Worm (Caenorhabditis elegans) whole organism, early embryonic: ENCODE results near the gene F52H2.15.

Experiments
- B0310.2 ChIP-seq: sonication (generic microtip); optimal IDR thresholded peaks from 2 replicates; lab custom pipeline; 2016; ENCODE audit warnings: mild to moderate bottlenecking, missing genetic modification characterization, missing compliant biosample characterization
- F13C5.2 ChIP-seq: sonication (generic microtip); optimal IDR thresholded peaks from 2 replicates; lab custom pipeline; 2017; ENCODE audit warnings: mild to moderate bottlenecking, missing genetic modification characterization, inconsistent platforms, missing compliant biosample characterization
- aly-1 ChIP-seq: sonication (generic microtip); optimal IDR thresholded peaks from 2 replicates; lab custom pipeline; 2016; ENCODE audit warnings: missing genetic modification characterization, missing compliant biosample characterization
- ama-1 ChIP-seq: fragments of 150-350 bp; optimal IDR thresholded peaks from 2 replicates; lab custom pipeline; 2014
- ceh-13 ChIP-seq: fragments of 200-800 bp; sonication (Bioruptor generic); optimal IDR thresholded peaks from 2 replicates; lab custom pipeline; 2018; ENCODE audit warnings: mild to moderate bottlenecking, missing genetic modification characterization, missing compliant biosample characterization
- ceh-36 ChIP-seq: sonication (generic microtip); optimal IDR thresholded peaks from 2 replicates; lab custom pipeline; 2016; ENCODE audit warnings: missing genetic modification characterization, inconsistent platforms, missing compliant biosample characterization
- ets-7 ChIP-seq: sonication (generic microtip); optimal IDR thresholded peaks from 2 replicates; lab custom pipeline; 2016; ENCODE audit warnings: missing genotype, missing genetic modification characterization, missing compliant biosample characterization
- flt-1 ChIP-seq: fragments of 200-800 bp; sonication (Bioruptor generic); IDR thresholded peaks from 2 replicates; pipeline ENCODE4 v1.3.6; 2022; ENCODE audit warnings: missing genetic modification characterization, missing compliant biosample characterization
- hmbx-1 ChIP-seq: sonication (generic microtip); optimal IDR thresholded peaks from 2 replicates; lab custom pipeline; 2016; ENCODE audit warnings: mild to moderate bottlenecking, missing genetic modification characterization, missing compliant biosample characterization
- hmg-4 ChIP-seq: fragments of 200-800 bp; sonication (Bioruptor generic); optimal IDR thresholded peaks from 2 replicates; lab custom pipeline; 2018; ENCODE audit warnings: mild to moderate bottlenecking, missing genetic modification characterization, missing compliant biosample characterization
- hnd-1 ChIP-seq: sonication (generic microtip); optimal IDR thresholded peaks from 2 replicates; lab custom pipeline; 2016; ENCODE audit warnings: missing genetic modification characterization, missing compliant biosample characterization
- pes-1 ChIP-seq: fragments of 200-800 bp; sonication (Bioruptor generic); IDR thresholded peaks from 2 replicates; pipeline ENCODE4 v1.3.6; 2022; ENCODE audit warnings: missing genetic modification reagents, missing genetic modification characterization, missing compliant biosample characterization
- scrt-1 ChIP-seq: fragments of 200-800 bp; sonication (Bioruptor generic); IDR thresholded peaks from 2 replicates; pipeline ENCODE4 v1.3.6; 2022; ENCODE audit warnings: missing genetic modification characterization, missing compliant biosample characterization
- sea-1 ChIP-seq: fragments of 200-800 bp; sonication (Bioruptor generic); conservative IDR thresholded peaks from 2 replicates; pipeline ENCODE4 v1.3.6; 2022; ENCODE audit warnings: missing genetic modification characterization, missing compliant biosample characterization
- tbx-11 ChIP-seq: fragments of 200-800 bp; sonication (Bioruptor generic); IDR thresholded peaks from 2 replicates; pipeline ENCODE4 v1.3.6; 2022; ENCODE audit warnings: missing genetic modification characterization, missing compliant biosample characterization
- tbx-37 ChIP-seq: fragments of 200-800 bp; sonication (Bioruptor generic); conservative IDR thresholded peaks from 2 replicates; pipeline ENCODE4 v1.3.6; 2022; ENCODE audit warnings: missing genetic modification reagents, missing genetic modification characterization, missing compliant biosample characterization
- tra-4 ChIP-seq: sonication (generic microtip); optimal IDR thresholded peaks from 2 replicates; lab custom pipeline; 2017; ENCODE audit warnings: missing genetic modification characterization, missing compliant biosample characterization

Gene F52H2.15

DNA sequence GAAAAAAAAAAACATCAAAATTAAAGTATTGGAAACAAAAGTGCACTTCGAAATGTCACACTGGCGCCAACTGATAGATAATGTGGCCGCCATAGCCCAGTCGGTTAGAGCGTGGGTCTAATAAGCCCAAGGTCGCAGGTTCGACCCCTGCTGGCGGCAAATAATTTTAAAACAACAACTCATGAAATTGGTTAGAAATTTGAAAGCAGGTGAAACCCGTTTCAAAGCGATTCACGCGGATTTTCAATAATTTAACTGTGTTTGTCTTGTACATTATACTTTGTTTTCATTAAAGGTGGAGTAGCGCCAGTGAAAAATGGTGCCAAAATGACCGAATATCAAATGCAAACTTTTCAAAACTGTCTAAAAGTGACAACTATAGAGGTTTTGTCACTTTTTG lies 33.9 kb upstream of the F52H2.15 start:
- no peak for TF ChIP-seq hmg-4
- TF ChIP-seq flt-1 (GFP tag; lab: Robert Waterston, UW): no peak
- no peak for TF ChIP-seq ceh-13
- TF ChIP-seq tbx-37 (GFP tag; lab: Robert Waterston, UW): no peak
- TF ChIP-seq aly-1: no peak
- TF ChIP-seq pes-1 (GFP tag; lab: Robert Waterston, UW): no peak
- no peak for TF ChIP-seq hmbx-1 (tag; lab: Kevin White, UChicago)
- no peak for TF ChIP-seq tbx-11
- TF ChIP-seq scrt-1 (GFP tag; lab: Robert Waterston, UW): no peak
- no peak for TF ChIP-seq ceh-36 (tag; lab: Kevin White, UChicago)
- no peak for TF ChIP-seq B0310.2 (tag; lab: Kevin White, UChicago)
- TF ChIP-seq hnd-1 (tag; lab: Kevin White, UChicago): no peak
- TF ChIP-seq sea-1 (GFP tag; lab: Robert Waterston, UW): no peak
- no peak for TF ChIP-seq ama-1

DNA sequence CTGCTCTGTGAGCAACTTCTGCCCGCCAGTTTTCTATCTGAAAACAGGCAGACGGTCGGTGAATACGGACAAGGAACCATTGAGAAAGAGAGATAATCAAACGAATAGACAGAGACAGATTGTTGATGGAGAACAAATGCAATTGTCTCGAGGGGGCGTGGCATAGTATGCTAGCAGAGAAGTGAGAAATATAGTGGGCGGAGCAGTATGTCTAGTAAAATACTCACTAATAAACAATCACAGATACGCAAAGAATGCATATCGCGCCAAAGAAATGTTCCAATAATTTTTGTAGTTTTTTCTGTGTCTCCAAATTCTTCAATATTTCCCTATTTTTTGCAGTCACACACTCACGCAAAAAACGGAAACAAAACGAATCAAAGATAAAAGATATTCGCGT lies 32.8 kb upstream of the F52H2.15 start, which contains the start of gene tbc-12:
TSS of gene tbc-12 (minus strand) at position 101 of the 400 bp plus-strand sequence.
- no peak for TF ChIP-seq B0310.2 (tag; lab: Kevin White, UChicago)
- TF ChIP-seq ets-7 (tag; lab: Kevin White, UChicago): no peak
- TF ChIP-seq ceh-13: no peak
- TF ChIP-seq aly-1: no peak
- no peak for TF ChIP-seq hnd-1 (tag; lab: Kevin White, UChicago)
- no peak for TF ChIP-seq tra-4 (tag; lab: Kevin White, UChicago)
- TF ChIP-seq hmbx-1 (tag; lab: Kevin White, UChicago): no peak

DNA sequence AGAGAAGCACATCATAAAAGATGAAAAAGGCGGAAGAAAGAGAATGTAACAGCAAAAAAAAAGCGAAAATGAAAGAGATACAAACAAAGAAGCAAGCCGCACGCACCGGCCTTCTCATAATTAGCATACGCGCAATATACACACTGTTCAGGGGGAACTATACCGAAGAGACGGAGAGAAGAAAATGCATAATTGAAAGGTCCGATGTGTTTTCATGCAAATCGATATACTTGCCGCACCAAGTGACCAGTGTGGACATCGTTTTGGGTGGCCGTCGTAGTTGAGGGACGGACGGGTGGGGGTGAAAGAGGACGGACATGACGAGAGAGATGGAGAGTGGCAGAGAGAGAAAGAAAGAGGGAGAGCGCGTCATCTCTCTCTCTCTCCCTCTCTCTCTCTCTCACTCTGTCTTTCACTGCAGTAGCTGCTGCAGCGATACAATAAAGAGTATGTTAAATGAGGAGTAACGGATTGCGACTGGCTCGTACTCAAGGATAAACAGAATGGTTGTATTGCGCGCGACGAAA lies 28.8 kb upstream of the F52H2.15 start:
- TF ChIP-seq F13C5.2 (tag; lab: Kevin White, UChicago) (peak; percentile 64), B0310.2 (tag; lab: Kevin White, UChicago) (peak; percentile 25), ets-7 (tag; lab: Kevin White, UChicago) (peak; percentile 46), flt-1 (GFP tag; lab: Robert Waterston, UW) (no peak; the same call in 1 of the 2 replicates), aly-1 (peak; percentile 51), hmbx-1 (tag; lab: Kevin White, UChicago) (no peak), tbx-11 (no peak), hmg-4 (peak; percentile 83)

DNA sequence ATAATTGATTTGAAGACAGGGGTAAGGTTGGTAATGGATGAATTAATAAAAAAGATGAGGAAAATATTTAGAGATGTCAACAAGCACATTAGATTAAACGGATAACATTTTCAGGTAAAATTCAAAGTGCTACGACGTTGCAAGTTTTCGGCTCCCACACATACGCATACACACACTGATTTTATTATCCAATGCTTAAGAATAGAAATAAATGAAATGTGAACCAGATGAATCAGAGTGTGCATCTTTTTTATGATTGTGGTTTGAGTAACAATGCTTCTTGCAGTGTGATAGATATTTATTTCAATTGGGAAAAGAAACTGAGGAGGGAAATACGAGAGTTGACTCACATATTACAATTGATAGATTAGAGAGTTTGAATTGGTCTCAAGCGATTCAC lies 26.4 kb upstream of the F52H2.15 start:
- TF ChIP-seq hmg-4: no peak
- TF ChIP-seq B0310.2 (tag; lab: Kevin White, UChicago): no peak
- no peak for TF ChIP-seq sea-1 (GFP tag; lab: Robert Waterston, UW)
- TF ChIP-seq F13C5.2 (tag; lab: Kevin White, UChicago): no peak
- no peak for TF ChIP-seq ets-7 (tag; lab: Kevin White, UChicago)
- no peak for TF ChIP-seq tra-4 (tag; lab: Kevin White, UChicago)
- TF ChIP-seq pes-1 (GFP tag; lab: Robert Waterston, UW): no peak
- TF ChIP-seq ceh-13: no peak
- no peak for TF ChIP-seq flt-1 (GFP tag; lab: Robert Waterston, UW)
- no peak for TF ChIP-seq aly-1
- no peak for TF ChIP-seq hnd-1 (tag; lab: Kevin White, UChicago)
- no peak for TF ChIP-seq tbx-37 (GFP tag; lab: Robert Waterston, UW)
- no peak for TF ChIP-seq tbx-11
- TF ChIP-seq ceh-36 (tag; lab: Kevin White, UChicago): no peak
- TF ChIP-seq hmbx-1 (tag; lab: Kevin White, UChicago): no peak
- TF ChIP-seq ama-1: no peak
- TF ChIP-seq scrt-1 (GFP tag; lab: Robert Waterston, UW): no peak

DNA sequence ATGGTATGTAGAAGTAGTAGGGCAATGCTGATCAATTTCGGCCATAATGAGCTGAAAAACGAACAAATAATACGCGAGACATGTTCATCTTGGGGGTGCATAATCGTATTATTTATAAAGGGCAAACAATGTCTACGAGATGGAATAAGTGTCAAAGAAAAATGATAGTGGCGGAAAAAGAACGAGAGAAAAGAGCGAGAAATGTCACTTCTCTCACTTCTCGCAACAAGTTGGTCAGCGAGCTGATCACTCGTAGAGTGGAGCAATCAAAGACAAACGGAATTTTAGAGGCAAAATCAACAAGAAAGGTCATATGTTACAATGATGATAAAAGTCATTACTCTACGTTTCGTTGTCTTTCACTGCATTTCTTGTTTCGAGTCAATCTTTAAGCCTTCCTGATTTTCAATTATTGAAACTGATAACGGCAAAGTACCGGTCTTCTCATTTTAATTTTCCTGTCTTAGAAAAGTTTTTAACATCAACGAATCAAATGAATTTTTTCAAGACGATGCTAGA lies 24.1 kb upstream of the F52H2.15 start, which contains the start of gene F52H2.3:
TSS of gene F52H2.3 (minus strand) at position 51 of the 519 bp plus-strand sequence.
- TF ChIP-seq pes-1 (GFP tag; lab: Robert Waterston, UW) (no peak), ceh-13 (no peak), tbx-11 (no peak), hmbx-1 (tag; lab: Kevin White, UChicago) (no peak), flt-1 (GFP tag; lab: Robert Waterston, UW) (no peak), tra-4 (tag; lab: Kevin White, UChicago) (no peak), ama-1 (no peak)

DNA sequence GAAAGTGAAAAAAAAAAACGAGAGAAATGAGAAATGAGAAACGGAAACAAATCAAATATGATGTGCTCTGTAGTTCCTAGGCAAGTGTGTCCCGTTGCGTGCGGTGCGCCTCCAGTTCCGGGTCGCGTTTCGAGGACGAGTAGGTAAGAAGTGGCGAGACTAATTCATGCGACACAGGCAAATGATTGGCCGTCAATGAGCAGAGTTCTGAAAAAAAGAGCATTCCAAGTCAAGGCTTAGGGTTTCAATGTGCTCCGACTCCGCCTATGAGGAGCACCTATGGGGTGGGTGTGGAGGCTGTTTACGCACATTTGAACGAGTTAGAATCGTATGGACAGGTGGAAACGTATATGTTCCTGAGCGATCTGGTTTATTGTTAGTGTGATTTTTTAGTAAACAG lies 21.8 kb upstream of the F52H2.15 start:
- TF ChIP-seq ceh-36 (tag; lab: Kevin White, UChicago) (no peak), ama-1 (no peak), hnd-1 (tag; lab: Kevin White, UChicago) (no peak), sea-1 (GFP tag; lab: Robert Waterston, UW) (no peak), ets-7 (tag; lab: Kevin White, UChicago) (no peak), aly-1 (no peak), tra-4 (tag; lab: Kevin White, UChicago) (no peak), B0310.2 (tag; lab: Kevin White, UChicago) (no peak), hmbx-1 (tag; lab: Kevin White, UChicago) (no peak), tbx-37 (GFP tag; lab: Robert Waterston, UW) (no peak), ceh-13 (no peak), scrt-1 (GFP tag; lab: Robert Waterston, UW) (no peak), hmg-4 (no peak), pes-1 (GFP tag; lab: Robert Waterston, UW) (no peak), tbx-11 (no peak), flt-1 (GFP tag; lab: Robert Waterston, UW) (no peak), F13C5.2 (tag; lab: Kevin White, UChicago) (no peak)

DNA sequence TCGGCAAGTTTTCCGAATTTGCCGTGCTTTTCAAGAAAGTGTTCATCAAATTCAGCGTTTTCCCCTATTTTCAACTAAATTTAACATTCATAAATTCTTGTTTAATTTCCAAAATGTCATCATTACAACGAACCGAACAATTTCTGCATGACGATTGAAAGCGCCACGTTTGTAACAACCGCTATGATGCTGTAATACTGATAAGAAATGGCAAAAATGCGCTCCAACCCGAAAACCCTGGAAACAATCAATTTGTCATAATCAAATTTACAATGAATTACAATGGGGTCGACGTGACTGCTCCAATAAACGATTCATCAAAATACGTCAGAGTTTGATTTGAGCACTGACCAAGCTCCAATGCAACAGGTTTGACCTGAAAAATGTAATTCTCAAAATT lies 20.5 kb upstream of the F52H2.15 start:
- TF ChIP-seq tbx-11 (no peak), hmg-4 (no peak), sea-1 (GFP tag; lab: Robert Waterston, UW) (no peak), ceh-13 (no peak), pes-1 (GFP tag; lab: Robert Waterston, UW) (no peak), flt-1 (GFP tag; lab: Robert Waterston, UW) (no peak), hnd-1 (tag; lab: Kevin White, UChicago) (no peak), aly-1 (no peak), tbx-37 (GFP tag; lab: Robert Waterston, UW) (no peak), scrt-1 (GFP tag; lab: Robert Waterston, UW) (no peak), ceh-36 (tag; lab: Kevin White, UChicago) (no peak), ama-1 (no peak), ets-7 (tag; lab: Kevin White, UChicago) (no peak), tra-4 (tag; lab: Kevin White, UChicago) (no peak), hmbx-1 (tag; lab: Kevin White, UChicago) (no peak), B0310.2 (tag; lab: Kevin White, UChicago) (no peak), F13C5.2 (tag; lab: Kevin White, UChicago) (no peak)
